Worm (Caenorhabditis elegans) whole organism, L1 larva: Measurements from ENCODE around the gene let-653.

Experiments
- C04F5.9 ChIP-seq: sonication (generic microtip); optimal IDR thresholded peaks from 2 replicates; lab custom pipeline; 2016; ENCODE audit warnings: missing genetic modification characterization, missing compliant biosample characterization
- C16A3.4 ChIP-seq: fragments of 150-350 bp; optimal IDR thresholded peaks from 2 replicates; lab custom pipeline; 2014; ENCODE audit warnings: missing biosample characterization, missing genetic modification characterization
- C34B4.2 ChIP-seq: sonication (generic microtip); optimal IDR thresholded peaks from 2 replicates; lab custom pipeline; 2017; ENCODE audit warnings: mild to moderate bottlenecking, missing genetic modification characterization, missing compliant biosample characterization
- F16B12.6 ChIP-seq: fragments of 150-350 bp; optimal IDR thresholded peaks from 2 replicates; lab custom pipeline; 2014; ENCODE audit warnings: missing biosample characterization, missing genetic modification characterization
- aha-1 ChIP-seq: fragments of 150-350 bp; optimal IDR thresholded peaks from 2 replicates; lab custom pipeline; 2014; ENCODE audit warnings: missing biosample characterization, missing genetic modification characterization
- alr-1 ChIP-seq: fragments of 200-800 bp; sonication (Bioruptor generic); optimal IDR thresholded peaks from 2 replicates; lab custom pipeline; 2018; ENCODE audit warnings: borderline replicate concordance, mild to moderate bottlenecking, missing genetic modification characterization, missing compliant biosample characterization
- ceh-8 ChIP-seq: fragments of 200-800 bp; sonication (Bioruptor generic); optimal IDR thresholded peaks from 2 replicates; lab custom pipeline; 2018; ENCODE audit warnings: mild to moderate bottlenecking, missing genetic modification characterization, moderate library complexity, missing compliant biosample characterization
- ceh-82 ChIP-seq, 3 experiments: fragments of 150-350 bp in 1 of 3; sonication (generic microtip) in 2 of 3; optimal IDR thresholded peaks; 2 replicates each; lab custom pipeline; 2014 to 2017; ENCODE audit warnings: missing biosample characterization in 3 of 3, missing genetic modification characterization in 3 of 3
- ceh-90 ChIP-seq: sonication (generic microtip); optimal IDR thresholded peaks from 2 replicates; lab custom pipeline; 2016; ENCODE audit warnings: missing genetic modification characterization, missing compliant biosample characterization
- dsc-1 ChIP-seq: sonication (generic microtip); optimal IDR thresholded peaks from 2 replicates; lab custom pipeline; 2016; ENCODE audit warnings: mild to moderate bottlenecking, missing genetic modification characterization, missing compliant biosample characterization
- efl-1 ChIP-seq, 4 experiments: fragments of 150-350 bp; optimal IDR thresholded peaks in 3 of 4; peaks in 1 of 4; 1 replicate in 1 of 4; 2 replicates in 3 of 4; lab custom pipeline; 2014; ENCODE audit warnings: missing biosample characterization in 2 of 4, missing genetic modification characterization in 2 of 4, missing genetic modification reagents in 2 of 4
- efl-3 ChIP-seq: fragments of 200-800 bp; sonication (Bioruptor generic); optimal IDR thresholded peaks from 2 replicates; lab custom pipeline; 2018; ENCODE audit warnings: mild to moderate bottlenecking, missing genetic modification characterization, missing compliant biosample characterization
- egl-13 ChIP-seq: sonication (generic microtip); optimal IDR thresholded peaks from 2 replicates; lab custom pipeline; 2016; ENCODE audit warnings: missing genotype, missing genetic modification reagents, missing genetic modification characterization, missing compliant biosample characterization
- elt-2 ChIP-seq: sonication (generic microtip); optimal IDR thresholded peaks from 2 replicates; lab custom pipeline; 2016; ENCODE audit warnings: missing genetic modification characterization, mild to moderate bottlenecking, inconsistent platforms, missing compliant biosample characterization, missing genetic modification reagents
- elt-3 ChIP-seq, 6 experiments: fragments of 150-350 bp in 1 of 6; sonication (generic microtip); optimal IDR thresholded peaks; 2 replicates each; lab custom pipeline; 2017 to 2018; ENCODE audit warnings: missing biosample characterization in 6 of 6, missing genetic modification characterization in 6 of 6, inconsistent platforms in 1 of 6
- fkh-10 ChIP-seq: sonication (generic microtip); optimal IDR thresholded peaks from 2 replicates; lab custom pipeline; 2017; ENCODE audit warnings: missing biosample characterization, missing genetic modification reagents, missing genetic modification characterization
- fkh-4 ChIP-seq: sonication (generic microtip); optimal IDR thresholded peaks from 2 replicates; lab custom pipeline; 2016; ENCODE audit warnings: missing compliant biosample characterization, missing genetic modification characterization, borderline replicate concordance
- grh-1 ChIP-seq: fragments of 200-800 bp; sonication (Bioruptor generic); IDR thresholded peaks from 2 replicates; pipeline ENCODE4 v1.3.6; 2022; ENCODE audit warnings: missing genetic modification reagents, missing genetic modification characterization, missing compliant biosample characterization
- hlh-4 ChIP-seq: sonication (generic microtip); optimal IDR thresholded peaks from 2 replicates; lab custom pipeline; 2016; ENCODE audit warnings: mild to moderate bottlenecking, missing genetic modification characterization, missing compliant biosample characterization
- hpl-2 ChIP-seq: fragments of 150-350 bp; optimal IDR thresholded peaks from 2 replicates; lab custom pipeline; 2014; ENCODE audit warnings: missing biosample characterization, missing genetic modification reagents, missing genetic modification characterization
- lin-13 ChIP-seq: fragments of 150-350 bp; optimal IDR thresholded peaks from 2 replicates; lab custom pipeline; 2014; ENCODE audit warnings: missing biosample characterization, missing genetic modification reagents, missing genetic modification characterization
- lin-14 ChIP-seq: fragments of 200-800 bp; sonication (Bioruptor generic); optimal IDR thresholded peaks from 2 replicates; lab custom pipeline; 2018; ENCODE audit warnings: mild to moderate bottlenecking, missing genetic modification characterization, moderate library complexity, missing compliant biosample characterization
- lin-15B ChIP-seq: fragments of 150-350 bp; sonication (generic microtip); optimal IDR thresholded peaks from 3 replicates; lab custom pipeline; 2014; ENCODE audit warnings: missing biosample characterization, missing genetic modification characterization
- lin-35 ChIP-seq, 2 experiments: fragments of 150-350 bp; optimal IDR thresholded peaks; 2 replicates each; lab custom pipeline; 2014; ENCODE audit warnings: missing biosample characterization in 2 of 2, missing genetic modification characterization in 2 of 2, missing genetic modification reagents in 2 of 2
- lin-39 ChIP-seq: fragments of 150-350 bp; optimal IDR thresholded peaks from 2 replicates; lab custom pipeline; 2014; ENCODE audit warnings: missing biosample characterization, missing genetic modification reagents, missing genetic modification characterization
- lir-3 ChIP-seq: sonication (generic microtip); optimal IDR thresholded peaks from 2 replicates; lab custom pipeline; 2016; ENCODE audit warnings: mild to moderate bottlenecking, missing genetic modification characterization, moderate library complexity, missing compliant biosample characterization; ENCODE audit not compliant: poor library complexity
- lsy-2 ChIP-seq, 2 experiments: fragments of 150-350 bp; optimal IDR thresholded peaks; 2 replicates each; lab custom pipeline; 2014; ENCODE audit warnings: missing biosample characterization in 2 of 2, missing genetic modification characterization in 2 of 2
- mef-2 ChIP-seq: fragments of 150-350 bp; optimal IDR thresholded peaks from 2 replicates; lab custom pipeline; 2014; ENCODE audit warnings: missing biosample characterization, missing genetic modification characterization
- nhr-11 ChIP-seq: fragments of 150-350 bp; optimal IDR thresholded peaks from 2 replicates; lab custom pipeline; 2014; ENCODE audit warnings: missing biosample characterization, missing genetic modification characterization
- nhr-12 ChIP-seq: sonication (generic microtip); optimal IDR thresholded peaks from 2 replicates; lab custom pipeline; 2017; ENCODE audit warnings: missing biosample characterization, missing genetic modification characterization
- nhr-20 ChIP-seq: sonication (generic microtip); optimal IDR thresholded peaks from 2 replicates; lab custom pipeline; 2016; ENCODE audit warnings: mild to moderate bottlenecking, missing genetic modification characterization, missing compliant biosample characterization
- nhr-237 ChIP-seq: fragments of 150-350 bp; optimal IDR thresholded peaks from 2 replicates; lab custom pipeline; 2014; ENCODE audit warnings: missing biosample characterization, missing genetic modification characterization
- nhr-47 ChIP-seq: sonication (generic microtip); optimal IDR thresholded peaks from 2 replicates; lab custom pipeline; 2016; ENCODE audit warnings: mild to moderate bottlenecking, missing genetic modification characterization, moderate library complexity, missing compliant biosample characterization
- nhr-76 ChIP-seq: sonication (generic microtip); optimal IDR thresholded peaks from 2 replicates; lab custom pipeline; 2017; ENCODE audit warnings: missing biosample characterization, missing genetic modification characterization
- pax-3 ChIP-seq: fragments of 200-800 bp; sonication (Bioruptor generic); optimal IDR thresholded peaks from 2 replicates; lab custom pipeline; 2018; ENCODE audit warnings: mild to moderate bottlenecking, missing genetic modification characterization, moderate library complexity, missing compliant biosample characterization
- pqm-1 ChIP-seq: sonication (generic microtip); optimal IDR thresholded peaks from 3 replicates; lab custom pipeline; 2017; ENCODE audit warnings: missing biosample characterization, missing genetic modification characterization
- rnt-1 ChIP-seq: sonication (generic microtip); optimal IDR thresholded peaks from 2 replicates; lab custom pipeline; 2016; ENCODE audit warnings: mild to moderate bottlenecking, missing genetic modification characterization, moderate library complexity, missing compliant biosample characterization
- sptf-1 ChIP-seq: fragments of 150-350 bp; optimal IDR thresholded peaks from 2 replicates; lab custom pipeline; 2014; ENCODE audit warnings: missing biosample characterization, missing genetic modification characterization
- sup-37 ChIP-seq: fragments of 200-800 bp; sonication (Bioruptor generic); optimal IDR thresholded peaks from 2 replicates; lab custom pipeline; 2018; ENCODE audit warnings: mild to moderate bottlenecking, missing genetic modification characterization, missing compliant biosample characterization
- swsn-7 ChIP-seq: sonication (generic microtip); optimal IDR thresholded peaks from 2 replicates; lab custom pipeline; 2016; ENCODE audit warnings: missing genetic modification characterization, missing compliant biosample characterization
- tbx-2 ChIP-seq: sonication (generic microtip); optimal IDR thresholded peaks from 2 replicates; lab custom pipeline; 2016; ENCODE audit warnings: missing genetic modification characterization, missing compliant biosample characterization
- unc-30 ChIP-seq: sonication (generic microtip); optimal IDR thresholded peaks from 2 replicates; lab custom pipeline; 2017; ENCODE audit warnings: missing biosample characterization, missing genetic modification characterization
- unc-62 ChIP-seq: fragments of 150-350 bp; optimal IDR thresholded peaks from 2 replicates; lab custom pipeline; 2014; ENCODE audit warnings: missing biosample characterization, missing genetic modification reagents, missing genetic modification characterization
- unc-98 ChIP-seq: fragments of 200-800 bp; sonication (Bioruptor generic); IDR thresholded peaks from 2 replicates; pipeline ENCODE4 v1.3.6; 2022; ENCODE audit warnings: missing genetic modification characterization, missing compliant biosample characterization
- vab-15 ChIP-seq: sonication (generic microtip); optimal IDR thresholded peaks from 2 replicates; lab custom pipeline; 2017; ENCODE audit warnings: missing genotype, mild to moderate bottlenecking, missing genetic modification characterization, missing compliant biosample characterization
- zag-1 ChIP-seq: fragments of 150-350 bp; optimal IDR thresholded peaks from 2 replicates; lab custom pipeline; 2014; ENCODE audit warnings: missing biosample characterization, missing genetic modification characterization
- ztf-4 ChIP-seq: fragments of 150-350 bp; optimal IDR thresholded peaks from 2 replicates; lab custom pipeline; 2014; ENCODE audit warnings: missing biosample characterization, missing genetic modification characterization

The let-653 gene

ce11 chrIV:11855900-11856660 is 29.3 kb upstream of the let-653 start, which contains the start of gene ech-2 (continued):
- TF ChIP-seq nhr-20 (tag; lab: Kevin White, UChicago) (no peak), ceh-82 (tag; optimal IDR thresholded peaks at IDR 0.05; lab: Kevin White, UChicago) (peak in 1 of 3 experiments; percentile 20), zag-1 (tag; lab: Kevin White, UChicago) (no peak), sup-37 (GFP tag; lab: Kevin White, UChicago) (no peak), lin-39 (no peak), hpl-2 (GFP tag; lab: Kevin White, UChicago) (no peak), C04F5.9 (no peak), fkh-4 (tag; lab: Kevin White, UChicago) (no peak), mef-2 (tag; lab: Kevin White, UChicago) (no peak), nhr-76 (tag; lab: Kevin White, UChicago) (no peak), elt-3 (tag; optimal IDR thresholded peaks at IDR 0.05; lab: Kevin White, UChicago) (peak in 1 of 6 experiments; percentile 20), efl-3 (GFP tag; lab: Kevin White, UChicago) (no peak), nhr-237 (tag; lab: Kevin White, UChicago) (no peak), efl-1 (optimal IDR thresholded peaks at IDR 0.05; lab: Kevin White, UChicago) (peak; percentile 34), efl-1 (GFP tag; optimal IDR thresholded peaks at IDR 0.05 in 1 of 2; lab: Kevin White, UChicago) (peak; percentile 33 to 93), swsn-7 (peak; percentile 9), tbx-2 (no peak), F16B12.6 (tag; lab: Kevin White, UChicago) (no peak), fkh-10 (GFP tag; lab: Kevin White, UChicago) (no peak), lsy-2 (tag; optimal IDR thresholded peaks at IDR 0.05; lab: Kevin White, UChicago) (peak; percentile 39 to 40), dsc-1 (tag; lab: Kevin White, UChicago) (no peak), lin-15B (no peak), ztf-4 (tag; lab: Kevin White, UChicago) (no peak), pqm-1 (tag; lab: Kevin White, UChicago) (no peak), nhr-11 (tag; lab: Kevin White, UChicago) (no peak), unc-62 (GFP tag; lab: Kevin White, UChicago) (no peak), rnt-1 (no peak), C34B4.2 (tag; lab: Kevin White, UChicago) (no peak), unc-30 (tag; lab: Kevin White, UChicago) (no peak), alr-1 (tag; lab: Kevin White, UChicago) (no peak), sptf-1 (tag; lab: Kevin White, UChicago) (no peak), nhr-47 (tag; lab: Kevin White, UChicago) (peak; percentile 31), aha-1 (tag; lab: Kevin White, UChicago) (no peak), hlh-4 (tag; lab: Kevin White, UChicago) (no peak), unc-98 (GFP tag; lab: Robert Waterston, UW) (no peak), elt-2 (no peak)

ce11 chrIV:11857159-11857565 is 28.3 kb upstream of the let-653 start:
- TF ChIP-seq C04F5.9 (no peak), ceh-90 (no peak), lir-3 (peak; percentile 32), ceh-82 (tag; optimal IDR thresholded peaks at IDR 0.05; lab: Kevin White, UChicago) (peak; percentile 53 to 89 (median 61)), aha-1 (tag; lab: Kevin White, UChicago) (no peak), alr-1 (tag; lab: Kevin White, UChicago) (no peak), unc-62 (GFP tag; lab: Kevin White, UChicago) (no peak), lin-39 (no peak), lin-14 (GFP tag; lab: Kevin White, UChicago) (peak; percentile 94), lin-35 (GFP tag; optimal IDR thresholded peaks at IDR 0.05; lab: Kevin White, UChicago) (peak; percentile 48 to 68), pax-3 (peak; percentile 34), nhr-12 (no peak), lsy-2 (tag; optimal IDR thresholded peaks at IDR 0.05; lab: Kevin White, UChicago) (peak; percentile 53 to 86), nhr-47 (tag; lab: Kevin White, UChicago) (peak; percentile 71), hpl-2 (GFP tag; lab: Kevin White, UChicago) (no peak), egl-13 (tag; lab: Kevin White, UChicago) (peak; percentile 51), efl-1 (optimal IDR thresholded peaks at IDR 0.05; lab: Kevin White, UChicago) (peak; percentile 64 to 73), efl-1 (GFP tag; optimal IDR thresholded peaks at IDR 0.05 in 1 of 2; lab: Kevin White, UChicago) (peak; percentile 46 to 53), ceh-8 (no peak), efl-3 (GFP tag; lab: Kevin White, UChicago) (no peak), C16A3.4 (tag; lab: Kevin White, UChicago) (peak; percentile 56), unc-30 (tag; lab: Kevin White, UChicago) (no peak), lin-13 (GFP tag; lab: Kevin White, UChicago) (peak; percentile 44), swsn-7 (peak; percentile 68), vab-15 (tag; lab: Kevin White, UChicago) (no peak), grh-1 (no peak)
